Fruit fly (Drosophila melanogaster): ENCODE results near the gene Eph.
A peak's percentile ranks its signal among the peaks of the same experiment; 100 is the strongest.

Eph gene

DNA sequence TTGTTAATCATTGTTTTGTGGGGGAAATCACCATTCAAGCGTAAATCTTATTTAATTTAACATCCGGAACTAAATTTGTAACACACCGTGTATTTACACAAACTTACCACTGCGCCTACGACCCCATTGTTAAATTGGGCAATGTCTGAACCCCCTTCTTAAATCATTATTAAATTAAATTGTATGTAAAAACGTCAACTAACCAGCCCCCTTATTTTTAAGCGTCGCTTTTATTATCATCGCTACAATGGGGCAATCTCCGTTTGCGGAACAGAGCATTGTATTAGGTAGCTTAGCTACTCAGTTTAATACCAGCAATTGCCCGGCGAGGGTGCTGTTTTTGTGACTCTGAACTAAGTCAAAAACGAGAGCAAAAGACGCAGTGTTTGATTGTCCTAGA lies 18.9 kb downstream of the Eph start, which contains the start of gene Gat:
Gat (plus strand) TSS at position 301 of the 400 bp plus-strand sequence.
- TF ChIP-seq CG3407 (GFP tag; optimal IDR thresholded peaks at IDR 0.05) (no peak), CG2199 (GFP tag; IDR thresholded peaks at IDR 0.05) (0 out of 3 replicates have a peak, but pooled peaks have one; percentile 34)

dm6 chr4:646414-647016 lies 36.0 kb downstream of the Eph start, which contains the start of gene Ekar:
Gene Ekar (minus strand): TSS chr4:646556.
- TF ChIP-seq Hr51 (GFP tag; optimal IDR thresholded peaks at IDR 0.05) (no peak), stwl (tag; optimal IDR thresholded peaks at IDR 0.05) (peak; percentile 3), NK7.1 (GFP tag; optimal IDR thresholded peaks at IDR 0.05) (no peak), ro (GFP tag; IDR thresholded peaks at IDR 0.05) (no peak), nmo (GFP tag; optimal IDR thresholded peaks at IDR 0.05) (no peak), pnt (GFP tag; optimal IDR thresholded peaks at IDR 0.05) (no peak), tup (GFP tag; optimal IDR thresholded peaks at IDR 0.05) (no peak), Lhr (GFP tag; optimal IDR thresholded peaks at IDR 0.05) (no peak), Vsx1 (GFP tag; optimal IDR thresholded peaks at IDR 0.05) (no peak), E2f2 (GFP tag; IDR thresholded peaks at IDR 0.05) (0 out of 2 replicates have a peak, but pooled peaks have one; percentile 13), CG12155 (GFP tag; optimal IDR thresholded peaks at IDR 0.05) (no peak), Doc2 (GFP tag; IDR thresholded peaks at IDR 0.05) (no peak), CG3407 (GFP tag; optimal IDR thresholded peaks at IDR 0.05) (no peak), CG5245 (GFP tag; optimal IDR thresholded peaks at IDR 0.05) (no peak), Optix (GFP tag; IDR thresholded peaks at IDR 0.05) (no peak), sens (GFP tag) (no peak), HLH4C (GFP tag; IDR thresholded peaks at IDR 0.05; ENCODE audit: partially characterized antibody) (no peak), CG2199 (GFP tag; IDR thresholded peaks at IDR 0.05) (peak; percentile 90), CG10462 (GFP tag; optimal IDR thresholded peaks at IDR 0.05) (no peak), wek (GFP tag; optimal IDR thresholded peaks at IDR 0.05) (peak; percentile 32), CG12071 (GFP tag; optimal IDR thresholded peaks at IDR 0.05) (no peak), HHEX (GFP tag; optimal IDR thresholded peaks at IDR 0.05) (no peak), Fer2 (tag; optimal IDR thresholded peaks at IDR 0.05) (no peak), Bdp1 (GFP tag; optimal IDR thresholded peaks at IDR 0.05) (no peak), peb (GFP tag; IDR thresholded peaks at IDR 0.05) (no peak), CG11695 (GFP tag; IDR thresholded peaks at IDR 0.05) (no peak), chn (GFP tag; optimal IDR thresholded peaks at IDR 0.05) (no peak), en (GFP tag; optimal IDR thresholded peaks at IDR 0.05) (no peak), ewg (GFP tag; optimal IDR thresholded peaks at IDR 0.05) (no peak), CG17359 (tag; optimal IDR thresholded peaks at IDR 0.05) (no peak), oc (tag; optimal IDR thresholded peaks at IDR 0.05) (no peak), CG4328 (GFP tag; optimal IDR thresholded peaks at IDR 0.05) (no peak), mam (GFP tag; optimal IDR thresholded peaks at IDR 0.05) (no peak), CG3838 (GFP tag; optimal IDR thresholded peaks at IDR 0.05) (no peak), CG11723 (GFP tag; optimal IDR thresholded peaks at IDR 0.05) (peak; percentile 28), CG30020 (tag; optimal IDR thresholded peaks at IDR 0.05) (peak; percentile 91), CG17328 (GFP tag; IDR thresholded peaks at IDR 0.05) (no peak), CG2889 (GFP tag; IDR thresholded peaks at IDR 0.05) (no peak), Dip2 (GFP tag; IDR thresholded peaks at IDR 0.05) (no peak), luna (GFP tag; optimal IDR thresholded peaks at IDR 0.05) (no peak), HLH54F (GFP tag; optimal IDR thresholded peaks at IDR 0.05) (no peak), H2.0 (GFP tag; IDR thresholded peaks at IDR 0.05) (no peak), CG1529 (GFP tag; optimal IDR thresholded peaks at IDR 0.05) (no peak), sima (GFP tag; optimal IDR thresholded peaks at IDR 0.05) (no peak), CG9215 (GFP tag; IDR thresholded peaks at IDR 0.05) (no peak), Fer3 (tag; optimal IDR thresholded peaks at IDR 0.05) (no peak), btn (GFP tag; optimal IDR thresholded peaks at IDR 0.05) (no peak), CG17802 (tag; optimal IDR thresholded peaks at IDR 0.05) (peak; percentile 77), CG11456 (GFP tag; IDR thresholded peaks at IDR 0.05) (no peak)
